Worm (Caenorhabditis elegans) whole organism, L2 larva: Measurements from ENCODE around the gene sss-1.

Experiments used
- lsy-2 ChIP-seq, 2 experiments: fragments of 150-350 bp in 1 of 2; sonication (generic microtip) in 1 of 2; optimal IDR thresholded peaks; 2 replicates each; lab custom pipeline; 2014 to 2017; ENCODE audit warnings: missing biosample characterization in 2 of 2, missing genetic modification characterization in 2 of 2
- mab-5 ChIP-seq: fragments of 150-350 bp; optimal IDR thresholded peaks from 2 replicates; lab custom pipeline; 2014; ENCODE audit warnings: missing biosample characterization, missing genetic modification characterization
- nhr-77 ChIP-seq: fragments of 150-350 bp; optimal IDR thresholded peaks from 2 replicates; lab custom pipeline; 2014; ENCODE audit warnings: missing biosample characterization, missing genetic modification characterization
- skn-1 ChIP-seq: sonication (generic microtip); optimal IDR thresholded peaks from 2 replicates; lab custom pipeline; 2017; ENCODE audit warnings: missing biosample characterization, missing genetic modification characterization
- ztf-11 ChIP-seq: sonication (generic microtip); optimal IDR thresholded peaks from 2 replicates; lab custom pipeline; 2017; ENCODE audit warnings: missing biosample characterization, missing genetic modification characterization

DNA sequence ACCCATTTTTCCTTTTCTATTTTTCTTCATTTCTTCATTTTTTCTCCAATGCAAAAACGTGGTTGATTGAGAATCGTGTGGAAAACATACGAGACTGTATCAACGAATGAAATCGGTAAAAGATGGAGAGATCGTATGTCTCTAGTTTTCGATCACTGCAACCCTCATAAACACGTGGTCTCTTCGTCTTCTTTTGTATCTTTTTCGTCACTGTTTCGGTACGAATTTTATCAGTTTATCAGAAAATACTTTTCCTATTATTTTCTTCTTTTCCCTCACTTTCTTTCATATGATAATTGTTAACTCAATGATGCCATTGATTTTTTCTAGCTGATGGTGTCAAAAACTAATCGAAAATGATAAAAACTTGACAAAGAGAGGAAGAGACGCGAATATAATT lies 17.9 kb downstream of the sss-1 start:
- TF ChIP-seq skn-1 (no peak), nhr-77 (tag; lab: Kevin White, UChicago) (no peak), ztf-11 (no peak), lsy-2 (tag; optimal IDR thresholded peaks at IDR 0.05; lab: Kevin White, UChicago) (peak in 1 of 2 experiments; percentile 38), mab-5 (tag; lab: Kevin White, UChicago) (no peak)
